Fruit fly (Drosophila melanogaster) S2 (cell line): ENCODE results near the gene Hsp22.
A peak's percentile ranks its signal among the peaks of the same experiment; 100 is the strongest.

ENCODE experiments used
- CG8478 ChIP-seq: fragments of >200 bp; optimal IDR thresholded peaks from 2 replicates; lab custom pipeline; 2018
- CTCF ChIP-seq, 2 experiments: fragments of >200 bp; optimal IDR thresholded peaks; 2 replicates each; lab custom pipeline; 2018

Hsp22 gene

DNA sequence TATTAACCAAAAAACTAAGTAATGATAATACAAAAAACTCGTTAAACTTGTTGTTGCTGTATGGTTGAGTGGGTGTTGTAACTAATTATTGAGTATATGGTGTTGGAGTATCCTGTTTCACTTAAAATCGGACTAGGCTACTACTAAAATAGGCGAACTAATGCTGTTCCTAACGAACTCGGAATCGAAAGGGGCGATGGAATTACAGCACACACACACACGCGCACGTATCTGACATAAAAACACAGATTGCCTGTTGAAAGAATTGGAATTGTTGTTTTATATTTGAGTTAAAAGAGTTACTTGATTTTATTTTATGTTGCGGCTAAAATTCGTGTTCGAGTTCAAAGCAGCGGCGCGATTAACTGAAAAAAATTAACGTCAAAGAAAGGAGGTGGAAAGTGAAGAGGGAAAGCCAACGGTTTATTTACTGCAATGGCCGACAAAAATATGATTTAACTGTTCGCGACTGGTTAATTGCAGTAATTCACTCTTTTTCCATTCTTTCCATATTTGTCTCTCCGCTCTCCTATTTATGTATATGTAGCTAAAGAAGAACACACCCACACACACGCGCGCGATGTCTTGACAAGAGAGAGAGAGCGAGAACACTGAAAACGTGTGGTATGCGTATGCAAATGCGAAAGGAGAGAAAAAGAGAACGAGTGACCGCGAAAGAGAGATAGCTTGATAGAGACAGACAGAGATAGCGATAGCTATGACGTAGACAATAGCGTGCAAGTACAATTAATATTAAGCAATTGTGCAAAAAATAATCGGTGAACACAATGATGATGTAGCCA is 28.8 kb downstream of the Hsp22 start:
- no peak for TF ChIP-seq CG8478 (lab: Kevin White, UChicago)
- TF ChIP-seq CTCF (optimal IDR thresholded peaks at IDR 0.05; lab: Kevin White, UChicago) = peak in 1 of 2 experiments; percentile 36

DNA sequence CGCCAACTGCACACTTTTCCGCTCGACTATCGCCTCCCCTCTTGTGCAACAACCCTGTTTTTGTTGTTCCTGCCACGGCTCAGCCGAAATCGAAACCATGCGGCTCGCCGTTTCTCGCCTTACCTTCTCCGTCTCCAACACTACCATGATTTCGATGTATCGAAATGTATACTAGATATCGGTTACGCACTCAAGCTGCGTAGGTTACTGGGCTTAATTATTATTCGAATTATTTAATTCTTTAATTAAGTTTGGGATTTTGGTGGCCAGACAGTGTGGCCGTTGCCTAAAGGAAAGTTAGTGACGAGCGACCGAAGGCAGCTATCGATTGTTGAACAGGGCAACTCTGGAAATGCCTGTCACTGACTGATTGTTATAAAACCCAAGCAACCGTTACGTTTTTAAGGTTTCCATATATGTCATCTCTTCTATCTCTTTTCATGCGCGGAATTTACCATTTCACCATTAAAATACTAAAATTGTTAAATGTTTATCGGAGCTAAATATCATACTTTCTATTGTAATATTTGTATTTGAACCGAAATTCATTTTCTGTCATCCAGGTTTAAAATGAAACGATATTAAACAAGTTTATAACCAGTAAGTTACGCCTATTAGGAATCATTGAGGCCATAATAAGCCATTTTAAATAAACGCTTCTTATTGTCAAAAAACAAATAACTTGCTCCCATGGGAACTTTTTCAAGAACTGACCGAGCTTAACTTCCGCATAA is 29.6 kb downstream of the Hsp22 start, which contains the start of gene eIF4E1:
Gene eIF4E1, minus strand, starts transcription at position 304 of the 734 bp plus-strand sequence.
- TF ChIP-seq CG8478 (lab: Kevin White, UChicago) (no peak), CTCF (optimal IDR thresholded peaks at IDR 0.05; lab: Kevin White, UChicago) (peak in 1 of 2 experiments; percentile 12)

DNA sequence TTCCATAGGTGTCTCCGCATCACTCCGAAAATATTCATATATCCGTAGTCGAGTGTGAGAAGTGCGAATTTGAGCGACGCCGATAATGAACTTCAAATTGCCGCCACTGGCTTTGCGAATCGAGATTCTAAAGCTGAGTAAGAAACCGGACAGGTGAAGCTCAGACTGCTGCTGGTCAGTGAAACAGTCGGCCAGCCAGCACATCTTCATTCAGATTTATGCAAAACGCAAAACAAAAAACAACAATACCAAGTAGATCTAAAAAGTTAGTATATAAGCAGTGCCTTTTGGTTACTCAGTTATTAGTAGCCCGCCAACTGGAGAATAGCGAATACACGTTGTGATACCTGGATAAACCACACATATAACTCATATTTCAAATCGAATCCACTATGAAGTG is 31.8 kb downstream of the Hsp22 start, which contains the start of gene Cpr67B:
Gene Cpr67B, plus strand, starts transcription at position 301 of the 400 bp plus-strand sequence.
- TF ChIP-seq CG8478 (lab: Kevin White, UChicago) (no peak), CTCF (optimal IDR thresholded peaks at IDR 0.05; lab: Kevin White, UChicago) (no peak)

DNA sequence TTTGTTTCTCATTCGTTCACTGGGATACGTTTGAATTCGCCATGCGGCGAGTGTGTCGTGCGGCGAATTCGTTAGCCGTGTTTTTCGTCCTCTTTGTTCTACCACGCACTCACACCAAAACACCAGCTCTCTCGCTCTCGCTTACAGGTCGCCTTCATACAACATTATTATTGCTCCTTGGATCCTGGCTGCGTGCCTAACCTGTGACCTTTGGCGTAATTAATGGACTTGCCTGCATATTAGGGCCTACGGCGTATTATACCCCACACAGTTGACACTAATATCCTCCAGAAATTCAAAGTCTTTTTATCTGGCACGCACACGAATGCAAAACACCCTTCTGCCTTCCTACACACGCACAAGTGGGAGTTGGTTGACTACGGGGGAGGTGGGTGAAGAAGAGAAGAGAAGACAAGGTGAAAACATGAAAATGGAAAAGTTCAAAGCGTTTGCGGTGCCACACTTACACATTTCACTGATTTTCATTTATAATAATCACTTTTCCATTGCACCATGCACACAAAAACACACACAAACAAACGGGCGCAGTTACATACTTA is 37.4 kb downstream of the Hsp22 start:
- TF ChIP-seq CG8478 (lab: Kevin White, UChicago) = no peak
- TF ChIP-seq CTCF (optimal IDR thresholded peaks at IDR 0.05; lab: Kevin White, UChicago) = no peak

DNA sequence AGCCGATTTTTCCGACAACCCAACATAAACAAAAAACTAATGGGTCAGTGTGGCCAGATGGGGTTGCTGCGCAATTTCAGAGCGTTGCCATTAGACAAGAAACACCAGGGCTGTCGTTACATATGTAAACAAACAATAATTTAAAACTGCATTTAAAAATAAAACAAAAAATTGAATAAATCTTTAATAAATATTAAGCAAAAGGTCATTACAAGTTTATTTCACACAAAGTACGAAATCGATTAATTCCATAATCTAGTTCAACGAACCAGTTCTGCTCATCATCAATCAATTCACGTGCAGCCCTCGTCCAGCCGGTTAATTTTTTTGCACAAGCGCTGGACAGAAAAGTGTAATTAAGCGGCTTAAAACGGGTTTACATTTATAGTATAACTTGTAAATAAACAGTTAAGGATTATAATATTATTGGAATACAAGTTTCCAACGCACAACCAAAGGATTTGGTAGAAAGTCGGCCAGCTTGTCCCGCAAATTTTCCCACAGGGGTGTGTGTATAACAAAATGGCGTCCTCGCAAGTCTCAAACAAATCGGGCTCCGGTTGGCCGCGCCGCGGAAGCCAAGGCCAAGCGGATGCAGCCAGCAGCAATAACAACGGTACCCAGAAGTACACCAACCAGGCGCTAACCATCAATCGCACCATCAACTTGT is 38.2 kb downstream of the Hsp22 start, which contains the start of the genes CG4022 and Cpsf5:
Gene CG4022, minus strand, starts transcription at position 79 of the 670 bp plus-strand sequence.
Gene Cpsf5, plus strand, starts transcription at position 285 of the 670 bp plus-strand sequence.
- TF ChIP-seq CTCF (optimal IDR thresholded peaks at IDR 0.05; lab: Kevin White, UChicago) = no peak
- no peak for TF ChIP-seq CG8478 (lab: Kevin White, UChicago)

DNA sequence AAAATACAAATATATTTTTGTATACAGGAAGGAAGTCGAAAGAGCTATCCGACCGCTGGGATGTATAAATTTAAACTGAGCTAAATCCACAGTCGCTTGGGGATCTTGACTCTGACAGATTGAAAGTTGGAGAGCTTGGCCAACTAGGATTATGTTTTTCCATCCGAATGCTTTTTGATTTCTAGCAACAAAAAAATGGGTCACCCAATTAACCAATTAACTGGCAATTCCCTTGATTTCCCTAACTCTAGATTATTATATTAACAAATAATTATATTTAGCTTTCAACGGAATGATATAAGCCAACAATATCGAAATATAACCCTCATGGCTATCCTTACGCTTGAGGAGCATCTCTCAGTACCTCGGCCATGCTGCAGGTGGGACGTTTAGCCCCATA is 44.6 kb downstream of the Hsp22 start, which contains the start of gene CG3982:
Gene CG3982, minus strand, starts transcription at position 101 of the 400 bp plus-strand sequence.
- TF ChIP-seq CG8478 (lab: Kevin White, UChicago) = no peak
- no peak for TF ChIP-seq CTCF (optimal IDR thresholded peaks at IDR 0.05; lab: Kevin White, UChicago)

DNA sequence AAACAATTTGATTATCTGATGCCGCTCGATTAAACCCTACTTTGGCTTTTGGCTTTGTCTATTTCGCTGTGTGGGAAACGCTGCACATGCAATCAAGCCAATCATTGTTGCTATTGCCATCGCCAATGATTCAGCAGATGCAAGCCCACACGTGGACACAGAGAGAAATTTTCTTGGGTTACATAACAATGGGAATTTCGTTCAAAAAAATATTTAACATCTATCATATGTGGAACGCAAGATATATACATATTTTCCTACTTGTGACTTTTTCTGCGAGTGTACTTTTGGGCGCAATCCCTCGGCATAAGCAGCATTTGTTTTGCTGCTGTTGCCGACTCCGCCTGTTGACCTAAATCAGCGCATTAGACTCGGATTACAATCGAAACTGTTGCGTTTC is 46.6 kb downstream of the Hsp22 start:
- TF ChIP-seq CG8478 (lab: Kevin White, UChicago) (no peak), CTCF (optimal IDR thresholded peaks at IDR 0.05; lab: Kevin White, UChicago) (no peak)

DNA sequence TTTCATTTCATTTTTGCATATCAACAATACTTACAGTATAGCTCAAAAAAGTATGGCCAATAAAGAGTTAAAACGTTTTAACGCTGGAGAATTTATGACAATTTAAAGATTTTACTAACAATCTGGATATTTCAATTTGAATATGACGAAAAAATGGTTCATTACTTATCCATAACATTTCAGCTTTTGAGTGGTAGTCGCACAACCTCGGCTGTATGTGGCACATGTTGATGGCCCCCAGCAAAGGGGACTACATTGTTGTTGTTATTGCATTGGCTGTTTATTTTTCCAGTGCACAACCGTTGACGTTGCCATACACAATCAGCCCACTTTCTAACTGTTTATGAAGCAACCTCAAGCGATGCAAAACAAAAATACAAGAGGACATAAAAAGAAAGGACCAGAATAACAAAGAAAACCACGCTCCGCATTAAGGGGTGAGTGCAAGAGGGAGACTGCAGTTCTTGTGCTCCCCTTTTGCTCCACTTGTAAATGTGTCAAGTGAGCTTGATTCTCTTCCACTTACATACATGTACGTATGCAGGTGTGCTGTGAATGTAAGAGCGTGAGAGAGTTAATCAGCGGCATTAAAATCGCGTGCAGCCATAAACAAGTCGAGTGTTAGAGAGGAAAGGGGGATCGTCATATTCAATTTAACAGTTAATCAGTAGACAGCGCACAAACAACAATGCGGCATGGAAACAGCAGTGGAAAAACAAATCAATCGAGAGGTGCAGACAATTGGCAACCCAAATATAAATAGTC is 47.5 kb downstream of the Hsp22 start:
- TF ChIP-seq CTCF (optimal IDR thresholded peaks at IDR 0.05; lab: Kevin White, UChicago) (no peak), CG8478 (lab: Kevin White, UChicago) (no peak)

DNA sequence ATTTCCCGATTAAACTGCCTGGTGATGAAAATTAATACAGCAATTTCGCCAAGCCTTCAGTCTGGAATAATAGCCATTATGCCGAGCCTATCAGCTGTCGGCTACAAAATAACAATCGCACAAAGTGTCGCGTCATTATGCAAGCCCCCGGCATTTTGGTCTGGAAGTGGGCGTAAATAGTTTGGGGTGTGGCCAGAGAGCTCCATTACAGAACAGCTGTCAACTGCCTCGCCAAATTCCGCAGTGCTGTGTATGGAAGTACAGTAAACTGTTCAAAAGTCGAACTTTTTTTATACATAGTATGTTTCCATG is 48.0 kb downstream of the Hsp22 start:
- TF ChIP-seq CG8478 (lab: Kevin White, UChicago) = no peak
- no peak for TF ChIP-seq CTCF (optimal IDR thresholded peaks at IDR 0.05; lab: Kevin White, UChicago)

DNA sequence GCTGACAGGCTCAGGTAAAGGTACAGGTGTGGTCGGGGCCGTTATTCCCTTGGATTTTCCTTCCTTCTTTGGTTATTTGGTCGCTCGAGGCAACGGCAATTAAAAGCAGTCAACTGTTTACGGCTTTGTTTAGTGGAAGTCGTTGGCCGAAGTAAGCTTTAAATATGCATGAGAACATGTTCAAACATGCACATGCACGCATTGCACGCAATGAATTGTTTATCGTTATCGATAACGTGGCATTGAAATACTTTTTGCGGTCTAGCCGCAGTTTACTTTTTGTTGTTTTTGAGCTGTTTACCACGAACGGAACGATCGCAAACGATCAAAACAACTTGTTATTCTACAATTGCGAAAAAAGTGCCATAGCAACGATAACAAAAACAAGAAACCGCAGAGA is 48.9 kb downstream of the Hsp22 start:
- TF ChIP-seq CTCF (optimal IDR thresholded peaks at IDR 0.05; lab: Kevin White, UChicago) = no peak
- TF ChIP-seq CG8478 (lab: Kevin White, UChicago) = no peak

DNA sequence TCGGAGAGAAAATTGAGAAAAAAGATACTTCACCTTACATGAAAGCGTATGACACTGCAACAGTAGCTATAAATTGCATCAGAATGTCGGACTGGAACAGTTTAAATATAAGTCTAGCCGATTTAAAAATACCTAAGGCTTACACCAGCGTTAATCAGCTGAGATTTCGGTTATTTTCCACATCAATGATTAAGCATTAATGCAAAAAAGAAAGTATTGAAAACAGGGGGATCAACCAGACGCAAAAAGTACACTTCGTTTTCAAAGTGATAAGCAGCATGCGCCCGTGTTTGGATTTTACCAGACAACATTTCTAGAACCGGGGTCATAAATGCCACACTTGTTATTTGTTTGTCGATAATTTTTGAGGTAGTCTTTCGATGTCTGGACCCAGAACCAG is 49.4 kb downstream of the Hsp22 start:
- TF ChIP-seq CTCF (optimal IDR thresholded peaks at IDR 0.05; lab: Kevin White, UChicago) (no peak), CG8478 (lab: Kevin White, UChicago) (no peak)

DNA sequence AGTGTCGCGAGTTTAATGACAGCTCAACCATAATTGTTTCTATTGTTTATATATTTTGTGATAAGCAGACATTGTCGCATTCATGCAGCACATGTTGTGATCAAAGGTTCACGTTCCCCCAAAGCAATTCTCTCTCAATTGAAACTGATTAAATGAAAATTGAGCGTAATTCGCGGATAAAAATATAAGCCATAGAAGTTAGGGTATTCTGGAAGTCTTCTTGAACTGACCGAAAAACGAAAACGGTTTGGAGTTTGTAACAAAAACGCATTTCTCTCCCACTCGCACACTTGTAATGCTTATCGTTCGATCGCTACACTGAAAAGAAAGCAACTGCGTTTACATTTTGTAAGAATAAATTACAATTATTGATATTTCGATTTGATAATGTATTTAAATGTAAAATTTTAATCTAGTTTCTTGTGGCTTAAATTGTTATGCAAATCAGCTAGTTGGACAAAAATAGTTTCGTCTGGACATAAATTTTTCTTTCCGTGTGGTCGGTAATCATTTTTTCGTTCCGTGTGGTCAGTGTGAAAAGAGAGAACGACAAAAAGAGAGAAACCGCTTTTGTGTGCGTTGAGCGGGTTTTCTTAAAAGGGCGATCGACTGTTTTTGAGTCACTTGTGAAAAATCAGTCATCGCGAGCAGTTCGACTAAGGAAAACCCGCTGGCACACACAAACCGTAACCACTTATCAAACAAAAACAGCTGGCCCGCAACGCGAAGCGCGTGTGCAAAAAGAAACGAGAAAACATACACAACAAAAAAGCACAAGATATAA is 50.1 kb downstream of the Hsp22 start, which contains the start of gene aay:
Gene aay, plus strand, starts transcription at position 618 of the 784 bp plus-strand sequence.
- TF ChIP-seq CG8478 (lab: Kevin White, UChicago) = no peak
